Worm (Caenorhabditis elegans) whole organism, late embryonic: ENCODE results near the gene F46F5.16.

Experiments used
- ahr-1 ChIP-seq: sonication (generic microtip); optimal IDR thresholded peaks from 2 replicates; lab custom pipeline; 2016; ENCODE audit warnings: missing genetic modification characterization, missing compliant biosample characterization
- ceh-6 ChIP-seq: fragments of 200-800 bp; sonication (Bioruptor generic); optimal IDR thresholded peaks from 2 replicates; lab custom pipeline; 2018; ENCODE audit warnings: mild to moderate bottlenecking, missing genetic modification characterization, missing compliant biosample characterization
- gmeb-2 ChIP-seq: sonication (generic microtip); optimal IDR thresholded peaks from 2 replicates; lab custom pipeline; 2016; ENCODE audit warnings: missing genetic modification characterization, inconsistent platforms, missing compliant biosample characterization
- hlh-8 ChIP-seq: sonication (generic microtip); optimal IDR thresholded peaks from 2 replicates; lab custom pipeline; 2016; ENCODE audit warnings: missing genotype, missing genetic modification characterization, missing compliant biosample characterization
- madf-2 ChIP-seq: sonication (generic microtip); optimal IDR thresholded peaks from 2 replicates; lab custom pipeline; 2017; ENCODE audit warnings: missing genetic modification characterization, missing compliant biosample characterization
- nhr-11 ChIP-seq: fragments of 150-350 bp; optimal IDR thresholded peaks from 2 replicates; lab custom pipeline; 2014; ENCODE audit warnings: missing biosample characterization, missing genetic modification characterization
- pqm-1 ChIP-seq: sonication (generic microtip); optimal IDR thresholded peaks from 2 replicates; lab custom pipeline; 2016; ENCODE audit warnings: missing genetic modification characterization, missing compliant biosample characterization
- sox-2 ChIP-seq: fragments of 200-800 bp; sonication (Bioruptor generic); IDR thresholded peaks from 2 replicates; pipeline ENCODE4 v1.3.6; 2022; ENCODE audit warnings: missing genetic modification reagents, missing genetic modification characterization, missing compliant biosample characterization
- ttx-3 ChIP-seq: sonication (generic microtip); optimal IDR thresholded peaks from 2 replicates; lab custom pipeline; 2016; ENCODE audit warnings: missing genetic modification reagents, missing genetic modification characterization, missing compliant biosample characterization
- unc-42 ChIP-seq: sonication (generic microtip); optimal IDR thresholded peaks from 2 replicates; lab custom pipeline; 2016; ENCODE audit warnings: missing genotype, missing genetic modification characterization, missing compliant biosample characterization
- zip-5 ChIP-seq: sonication (generic microtip); optimal IDR thresholded peaks from 2 replicates; lab custom pipeline; 2016; ENCODE audit warnings: missing genetic modification characterization, missing compliant biosample characterization

DNA sequence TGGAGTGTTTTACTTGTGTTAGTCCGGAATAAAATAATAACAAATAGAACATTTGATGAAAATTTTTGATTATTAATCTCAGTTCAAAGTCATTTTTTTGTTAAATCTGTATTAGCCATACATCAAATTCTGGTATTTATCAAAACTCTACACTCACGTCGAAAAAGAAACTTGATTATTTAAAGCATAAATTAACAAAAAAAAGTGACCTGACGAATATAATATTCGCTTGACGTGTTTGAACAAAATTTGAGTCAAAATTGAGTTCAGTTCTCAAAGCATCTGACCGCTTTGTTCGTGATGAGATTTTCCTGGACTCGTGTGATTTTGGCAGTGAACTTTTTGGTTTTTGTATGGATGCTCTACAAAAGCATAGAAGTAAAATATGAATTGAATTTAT is 36.5 kb downstream of the F46F5.16 start, which contains the start of gene F46F5.10:
- TF ChIP-seq nhr-11 (tag; lab: Kevin White, UChicago) (no peak), ahr-1 (no peak), ceh-6 (GFP tag; lab: Kevin White, UChicago) (no peak), madf-2 (tag; lab: Kevin White, UChicago) (no peak), gmeb-2 (no peak), unc-42 (tag; lab: Kevin White, UChicago) (no peak), pqm-1 (tag; lab: Kevin White, UChicago) (no peak), hlh-8 (tag; lab: Kevin White, UChicago) (no peak), sox-2 (GFP tag; lab: Robert Waterston, UW) (no peak), ttx-3 (tag; lab: Kevin White, UChicago) (no peak), zip-5 (tag; lab: Kevin White, UChicago) (no peak)
